Worm (Caenorhabditis elegans) whole organism, L3 larva: ENCODE data around the gene dpy-26.

ENCODE experiments used
- R02D3.7 ChIP-seq: fragments of 150-350 bp; optimal IDR thresholded peaks from 2 replicates; lab custom pipeline; 2014; ENCODE audit warnings: missing biosample characterization, missing genetic modification characterization
- ZK546.5 ChIP-seq: sonication (generic microtip); optimal IDR thresholded peaks from 2 replicates; lab custom pipeline; 2017; ENCODE audit warnings: missing biosample characterization, missing genetic modification characterization
- aly-2 ChIP-seq: fragments of 150-350 bp; optimal IDR thresholded peaks from 2 replicates; lab custom pipeline; 2014; ENCODE audit warnings: missing biosample characterization, missing genetic modification characterization
- ama-1 ChIP-seq: fragments of 150-350 bp; optimal IDR thresholded peaks from 2 replicates; lab custom pipeline; 2018
- ceh-28 ChIP-seq: fragments of 150-350 bp; optimal IDR thresholded peaks from 2 replicates; lab custom pipeline; 2014; ENCODE audit warnings: missing biosample characterization, missing genetic modification reagents, missing genetic modification characterization
- ceh-9 ChIP-seq: sonication (generic microtip); optimal IDR thresholded peaks from 2 replicates; lab custom pipeline; 2018; ENCODE audit warnings: missing biosample characterization, missing genetic modification characterization
- daf-12 ChIP-seq: fragments of 150-350 bp; optimal IDR thresholded peaks from 2 replicates; lab custom pipeline; 2014; ENCODE audit warnings: missing biosample characterization, missing genetic modification reagents, missing genetic modification characterization
- egl-27 ChIP-seq: sonication (generic microtip); optimal IDR thresholded peaks from 4 replicates; lab custom pipeline; 2017; ENCODE audit warnings: missing biosample characterization, missing genetic modification reagents, missing genetic modification characterization
- egl-5 ChIP-seq: fragments of 150-350 bp; optimal IDR thresholded peaks from 2 replicates; lab custom pipeline; 2017; ENCODE audit warnings: missing biosample characterization, missing genetic modification reagents, missing genetic modification characterization, inconsistent platforms
- elt-1 ChIP-seq: fragments of 150-350 bp; optimal IDR thresholded peaks from 2 replicates; lab custom pipeline; 2014; ENCODE audit warnings: missing biosample characterization, missing genetic modification characterization
- elt-2 ChIP-seq: sonication (generic microtip); optimal IDR thresholded peaks from 2 replicates; lab custom pipeline; 2016; ENCODE audit warnings: missing genetic modification reagents, mild to moderate bottlenecking, missing genetic modification characterization, missing compliant biosample characterization
- elt-3 ChIP-seq, 3 experiments: fragments of 150-350 bp in 1 of 3; sonication (generic microtip) in 2 of 3; optimal IDR thresholded peaks; 2 replicates in 2 of 3; 4 replicates in 1 of 3; lab custom pipeline; 2014 to 2017; ENCODE audit warnings: missing biosample characterization in 3 of 3, missing genetic modification characterization in 3 of 3
- eor-1 ChIP-seq, 2 experiments: fragments of 150-350 bp; optimal IDR thresholded peaks; 2 replicates each; lab custom pipeline; 2014 to 2018; ENCODE audit warnings: missing biosample characterization in 2 of 2, missing genetic modification characterization in 2 of 2
- fkh-2 ChIP-seq: fragments of 150-350 bp; optimal IDR thresholded peaks from 2 replicates; lab custom pipeline; 2014; ENCODE audit warnings: missing biosample characterization, missing genetic modification reagents, missing genetic modification characterization
- fos-1 ChIP-seq: fragments of 150-350 bp; optimal IDR thresholded peaks from 2 replicates; lab custom pipeline; 2014; ENCODE audit warnings: missing biosample characterization, missing genetic modification characterization
- hmg-11 ChIP-seq: sonication (generic microtip); optimal IDR thresholded peaks from 2 replicates; lab custom pipeline; 2016; ENCODE audit warnings: missing genetic modification characterization, missing compliant biosample characterization
- jun-1 ChIP-seq: fragments of 150-350 bp; optimal IDR thresholded peaks from 2 replicates; lab custom pipeline; 2014; ENCODE audit warnings: missing biosample characterization, missing genetic modification reagents, missing genetic modification characterization
- lin-15B ChIP-seq: fragments of 150-350 bp; optimal IDR thresholded peaks from 2 replicates; lab custom pipeline; 2014; ENCODE audit warnings: missing biosample characterization, missing genetic modification characterization
- lin-39 ChIP-seq: fragments of 150-350 bp; optimal IDR thresholded peaks from 2 replicates; lab custom pipeline; 2018; ENCODE audit warnings: missing biosample characterization, missing genetic modification reagents, missing genetic modification characterization
- mdl-1 ChIP-seq: fragments of 150-350 bp; optimal IDR thresholded peaks from 2 replicates; lab custom pipeline; 2014; ENCODE audit warnings: missing biosample characterization, missing genetic modification characterization
- mml-1 ChIP-seq: fragments of 150-350 bp; sonication (generic microtip); optimal IDR thresholded peaks from 3 replicates; lab custom pipeline; 2014; ENCODE audit warnings: missing biosample characterization, missing genetic modification characterization
- nfya-1 ChIP-seq: sonication (generic microtip); optimal IDR thresholded peaks from 2 replicates; lab custom pipeline; 2017; ENCODE audit warnings: missing genetic modification characterization, mild to moderate bottlenecking, missing compliant biosample characterization, antibody characterized with exemption, moderate library complexity; ENCODE audit not compliant: insufficient read depth
- nhr-11 ChIP-seq: fragments of 150-350 bp; optimal IDR thresholded peaks from 2 replicates; lab custom pipeline; 2014; ENCODE audit warnings: missing biosample characterization, missing genetic modification characterization
- nhr-12 ChIP-seq: fragments of 150-350 bp; optimal IDR thresholded peaks from 2 replicates; lab custom pipeline; 2014; ENCODE audit warnings: missing biosample characterization, missing genetic modification characterization
- nhr-237 ChIP-seq: fragments of 150-350 bp; optimal IDR thresholded peaks from 2 replicates; lab custom pipeline; 2014; ENCODE audit warnings: missing biosample characterization, missing genetic modification characterization
- nhr-25 ChIP-seq: sonication (generic microtip); optimal IDR thresholded peaks from 2 replicates; lab custom pipeline; 2017; ENCODE audit warnings: missing biosample characterization, missing genetic modification characterization
- nhr-43 ChIP-seq: sonication (generic microtip); optimal IDR thresholded peaks from 2 replicates; lab custom pipeline; 2016; ENCODE audit warnings: mild to moderate bottlenecking, missing genetic modification characterization, missing compliant biosample characterization; ENCODE audit not compliant: poor library complexity, severe bottlenecking
- nhr-77 ChIP-seq: fragments of 150-350 bp; optimal IDR thresholded peaks from 2 replicates; lab custom pipeline; 2014; ENCODE audit warnings: missing biosample characterization, missing genetic modification characterization
- pqm-1 ChIP-seq: fragments of 150-350 bp; optimal IDR thresholded peaks from 2 replicates; lab custom pipeline; 2017; ENCODE audit warnings: missing biosample characterization, missing genetic modification characterization, inconsistent platforms
- sea-2 ChIP-seq: fragments of 150-350 bp; sonication (generic microtip); optimal IDR thresholded peaks from 4 replicates; lab custom pipeline; 2014; ENCODE audit warnings: missing biosample characterization, missing genetic modification reagents, missing genetic modification characterization
- skn-1 ChIP-seq: fragments of 150-350 bp; optimal IDR thresholded peaks from 2 replicates; lab custom pipeline; 2014; ENCODE audit warnings: missing biosample characterization, missing genetic modification characterization
- snpc-4 ChIP-seq: fragments of 150-350 bp; optimal IDR thresholded peaks from 2 replicates; lab custom pipeline; 2014; ENCODE audit warnings: missing biosample characterization, missing genetic modification characterization
- tbx-2 ChIP-seq: sonication (generic microtip); optimal IDR thresholded peaks from 2 replicates; lab custom pipeline; 2016; ENCODE audit warnings: mild to moderate bottlenecking, missing genetic modification characterization, missing compliant biosample characterization
- unc-39 ChIP-seq: sonication (generic microtip); optimal IDR thresholded peaks from 4 replicates; lab custom pipeline; 2017; ENCODE audit warnings: missing biosample characterization, missing genetic modification characterization
- unc-62 ChIP-seq: fragments of 150-350 bp; sonication (generic microtip); optimal IDR thresholded peaks from 4 replicates; lab custom pipeline; 2014; ENCODE audit warnings: missing biosample characterization, missing genetic modification reagents, missing genetic modification characterization
- zag-1 ChIP-seq: fragments of 150-350 bp; optimal IDR thresholded peaks from 2 replicates; lab custom pipeline; 2014; ENCODE audit warnings: missing biosample characterization, missing genetic modification characterization
- ztf-11 ChIP-seq: fragments of 150-350 bp; optimal IDR thresholded peaks from 2 replicates; lab custom pipeline; 2014; ENCODE audit warnings: missing biosample characterization, missing genetic modification characterization
- ztf-4 ChIP-seq: fragments of 150-350 bp; optimal IDR thresholded peaks from 2 replicates; lab custom pipeline; 2014; ENCODE audit warnings: missing biosample characterization, missing genetic modification characterization

Gene dpy-26

ce11 chrIV:12443936-12444335, 7.2 kb downstream of the dpy-26 start, which contains the start of gene C25G4.2:
TSS of gene C25G4.2 (minus strand) at chrIV:12444035.
- TF ChIP-seq ztf-4 (tag; lab: Kevin White, UChicago) (no peak), nhr-12 (tag; lab: Kevin White, UChicago) (no peak), ceh-28 (tag; lab: Kevin White, UChicago) (no peak), fkh-2 (tag; lab: Kevin White, UChicago) (no peak)
- TF ChIP-seq, all 47 proteins: peak for 0

- TF ChIP-seq R02D3.7 (no peak), ZK546.5 (tag; lab: Kevin White, UChicago) (no peak), snpc-4 (tag; lab: Kevin White, UChicago) (no peak), aly-2 (no peak), eor-1 (tag; optimal IDR thresholded peaks at IDR 0.05; lab: Kevin White, UChicago) (no peak), jun-1 (tag; lab: Kevin White, UChicago) (no peak), lin-15B (no peak), mml-1 (tag; lab: Kevin White, UChicago) (no peak), mdl-1 (tag; lab: Kevin White, UChicago) (no peak), egl-5 (no peak), nhr-25 (tag; lab: Kevin White, UChicago) (no peak)
- TF ChIP-seq, all 47 proteins: peak for 0
Observed at ce11 chrIV:12441715-12442114, 9.4 kb downstream of the dpy-26 start, which contains the start of gene C25G4.17. TSS of gene C25G4.17 (plus strand) at chrIV:12442015.

DNA sequence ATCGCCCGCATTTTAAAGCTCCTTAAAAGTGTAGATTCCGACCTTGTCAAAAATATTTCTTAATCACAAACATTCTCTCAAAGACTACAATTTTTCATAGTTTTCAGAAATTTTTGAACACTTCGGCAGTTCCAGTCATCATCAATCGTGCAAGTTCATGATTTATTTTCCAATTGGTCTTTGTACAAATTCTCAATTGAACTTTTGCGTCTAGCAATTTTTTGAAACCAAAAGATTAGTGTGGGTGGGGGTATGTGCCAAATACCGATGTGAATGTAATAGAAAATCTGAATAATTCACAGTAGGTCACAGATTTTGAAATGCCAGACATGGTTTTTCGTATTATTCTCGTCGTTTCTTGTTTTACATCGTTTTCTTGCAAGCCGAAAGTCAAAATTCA, 12.8 kb downstream of the dpy-26 start, which contains the start of gene clec-185:
Gene clec-185, plus strand, starts transcription at position 301 of the 400 bp plus-strand sequence.
- TF ChIP-seq snpc-4 (tag; lab: Kevin White, UChicago) (no peak), egl-5 (no peak), ceh-9 (tag; lab: Kevin White, UChicago) (no peak), elt-3 (tag; optimal IDR thresholded peaks at IDR 0.05; lab: Kevin White, UChicago) (no peak), R02D3.7 (no peak), daf-12 (no peak), skn-1 (tag; lab: Kevin White, UChicago) (no peak), nhr-11 (no peak), nhr-43 (tag; lab: Kevin White, UChicago) (no peak), egl-27 (tag; lab: Kevin White, UChicago) (no peak), mml-1 (tag; lab: Kevin White, UChicago) (no peak), unc-39 (no peak), ztf-11 (no peak), fkh-2 (tag; lab: Kevin White, UChicago) (no peak), tbx-2 (tag; lab: Kevin White, UChicago) (no peak), jun-1 (tag; lab: Kevin White, UChicago) (no peak), zag-1 (tag; lab: Kevin White, UChicago) (no peak)
- TF ChIP-seq, all 47 proteins: peak for 0

DNA sequence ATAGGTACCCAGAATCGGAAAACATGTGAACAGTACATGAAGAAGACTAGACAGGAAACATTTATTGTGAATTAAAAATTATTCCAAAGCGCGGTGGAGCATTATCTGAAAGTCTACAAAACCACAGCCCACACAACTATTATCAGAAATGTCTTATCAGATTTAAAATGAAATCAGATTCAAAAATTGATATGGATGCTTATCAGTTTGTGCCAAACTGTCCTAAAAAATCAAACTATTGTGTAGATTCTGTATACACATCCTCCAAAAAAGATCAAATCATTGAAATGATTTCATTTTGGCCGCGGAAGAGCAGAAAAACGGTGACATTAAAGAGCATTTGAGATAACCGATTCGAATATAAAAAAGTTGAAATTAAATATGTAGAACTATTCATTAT, 15.7 kb downstream of the dpy-26 start, which contains the start of gene irg-4:
Gene irg-4, plus strand, starts transcription at position 392 of the 400 bp plus-strand sequence.
- TF ChIP-seq nhr-77 (tag; lab: Kevin White, UChicago) (no peak), pqm-1 (tag; lab: Kevin White, UChicago) (peak; percentile 91), elt-2 (tag; lab: Kevin White, UChicago) (peak; percentile 96), jun-1 (tag; lab: Kevin White, UChicago) (peak; percentile 23)
- TF ChIP-seq, all 47 proteins: peak for 3

DNA sequence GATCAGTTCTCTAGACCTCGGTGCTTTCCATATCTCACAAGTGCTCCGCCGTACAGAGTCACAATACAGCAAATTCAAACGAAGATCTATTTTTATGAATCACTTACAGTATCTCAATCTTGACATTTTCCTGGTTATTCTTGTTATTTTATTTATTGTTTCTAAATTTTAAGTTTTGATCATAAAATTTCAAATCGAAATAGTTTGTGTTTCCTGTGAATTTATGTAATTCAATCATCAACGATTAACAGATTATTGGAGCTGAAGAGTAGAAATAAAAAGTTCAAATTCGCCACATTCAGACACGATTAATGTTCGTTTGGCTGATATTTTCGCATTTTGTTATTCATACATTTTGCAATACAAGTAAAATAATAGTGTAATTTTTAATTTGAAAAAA, 18.8 kb downstream of the dpy-26 start, which contains the start of gene clec-184:
Gene clec-184, plus strand, starts transcription at position 301 of the 400 bp plus-strand sequence.
- no peak for TF ChIP-seq ztf-11
- TF ChIP-seq snpc-4 (tag; lab: Kevin White, UChicago), result no peak
- no peak for TF ChIP-seq tbx-2 (tag; lab: Kevin White, UChicago)
- no peak for TF ChIP-seq sea-2 (GFP tag; lab: Kevin White, UChicago)
- no peak for TF ChIP-seq zag-1 (tag; lab: Kevin White, UChicago)
- TF ChIP-seq pqm-1 (tag; lab: Kevin White, UChicago), result no peak
- no peak for TF ChIP-seq lin-39 (tag; lab: Kevin White, UChicago)
- TF ChIP-seq, all 47 proteins: peak for 0

ce11 chrIV:12431755-12432154, 19.4 kb downstream of the dpy-26 start:
- no peak for TF ChIP-seq jun-1 (tag; lab: Kevin White, UChicago)
- TF ChIP-seq elt-2 (tag; lab: Kevin White, UChicago), result no peak
- no peak for TF ChIP-seq skn-1 (tag; lab: Kevin White, UChicago)
- TF ChIP-seq ceh-28 (tag; lab: Kevin White, UChicago), result no peak
- no peak for TF ChIP-seq nhr-237 (tag; lab: Kevin White, UChicago)
- TF ChIP-seq ztf-11, result no peak
- no peak for TF ChIP-seq hmg-11
- TF ChIP-seq ama-1 (lab: Kevin White, UChicago), result no peak
- no peak for TF ChIP-seq fos-1 (tag; lab: Kevin White, UChicago)
- no peak for TF ChIP-seq unc-62 (GFP tag; lab: Kevin White, UChicago)
- no peak for TF ChIP-seq nfya-1 (tag; lab: Kevin White, UChicago)
- TF ChIP-seq elt-3 (tag; optimal IDR thresholded peaks at IDR 0.05; lab: Kevin White, UChicago), result no peak
- no peak for TF ChIP-seq lin-15B
- TF ChIP-seq mml-1 (tag; lab: Kevin White, UChicago), result no peak
- TF ChIP-seq mdl-1 (tag; lab: Kevin White, UChicago), result no peak
- TF ChIP-seq elt-1 (tag; lab: Kevin White, UChicago), result no peak
- no peak for TF ChIP-seq lin-39 (tag; lab: Kevin White, UChicago)
- TF ChIP-seq R02D3.7, result no peak
- TF ChIP-seq ZK546.5 (tag; lab: Kevin White, UChicago), result no peak
